Worm (Caenorhabditis elegans) whole organism, mixed stage, embryonic: ENCODE results near the gene str-140.

Experiments
- M03D4.4 ChIP-seq: sonication (generic microtip); optimal IDR thresholded peaks from 2 replicates; lab custom pipeline; 2017; ENCODE audit warnings: mild to moderate bottlenecking, missing genetic modification characterization, missing compliant biosample characterization
- blmp-1 ChIP-seq: fragments of 150-350 bp; optimal IDR thresholded peaks from 2 replicates; lab custom pipeline; 2014; ENCODE audit warnings: missing biosample characterization, missing genetic modification characterization
- ces-1 ChIP-seq: fragments of 150-350 bp; optimal IDR thresholded peaks from 2 replicates; lab custom pipeline; 2014; ENCODE audit warnings: missing biosample characterization, missing genetic modification reagents, missing genetic modification characterization
- elt-3 ChIP-seq: fragments of 150-350 bp; optimal IDR thresholded peaks from 2 replicates; lab custom pipeline; 2014; ENCODE audit warnings: missing biosample characterization, missing genetic modification characterization
- lsy-2 ChIP-seq: fragments of 150-350 bp; optimal IDR thresholded peaks from 2 replicates; lab custom pipeline; 2014; ENCODE audit warnings: missing biosample characterization, missing genetic modification characterization
- mep-1 ChIP-seq: fragments of 150-350 bp; optimal IDR thresholded peaks from 2 replicates; lab custom pipeline; 2017; ENCODE audit warnings: missing biosample characterization, missing genetic modification reagents, missing genetic modification characterization, inconsistent platforms
- nhr-237 ChIP-seq: fragments of 150-350 bp; optimal IDR thresholded peaks from 2 replicates; lab custom pipeline; 2014; ENCODE audit warnings: missing biosample characterization, missing genetic modification characterization
- nhr-28 ChIP-seq: fragments of 150-350 bp; optimal IDR thresholded peaks from 2 replicates; lab custom pipeline; 2014; ENCODE audit warnings: missing biosample characterization, missing genetic modification characterization
- pha-4 ChIP-seq: fragments of 150-350 bp; optimal IDR thresholded peaks from 2 replicates; lab custom pipeline; 2018; ENCODE audit warnings: missing biosample characterization, missing genetic modification reagents, missing genetic modification characterization
- sptf-1 ChIP-seq: sonication (generic microtip); optimal IDR thresholded peaks from 2 replicates; lab custom pipeline; 2017; ENCODE audit warnings: mild to moderate bottlenecking, missing genetic modification characterization, moderate library complexity, missing compliant biosample characterization
- unc-62 ChIP-seq: fragments of 150-350 bp; optimal IDR thresholded peaks from 2 replicates; lab custom pipeline; 2014; ENCODE audit warnings: missing biosample characterization, missing genetic modification reagents, missing genetic modification characterization
- zip-8 ChIP-seq: fragments of 150-350 bp; optimal IDR thresholded peaks from 2 replicates; lab custom pipeline; 2014; ENCODE audit warnings: missing biosample characterization, missing genetic modification characterization
- ztf-11 ChIP-seq: fragments of 150-350 bp; optimal IDR thresholded peaks from 2 replicates; lab custom pipeline; 2014; ENCODE audit warnings: missing biosample characterization, missing genetic modification characterization

- TF ChIP-seq unc-62 (GFP tag; lab: Kevin White, UChicago) = no peak
- TF ChIP-seq elt-3 (tag; lab: Kevin White, UChicago) = no peak
- no peak for TF ChIP-seq ztf-11 (tag; lab: Kevin White, UChicago)
- no peak for TF ChIP-seq nhr-28 (tag; lab: Kevin White, UChicago)
- TF ChIP-seq lsy-2 (tag; lab: Kevin White, UChicago) = no peak
- no peak for TF ChIP-seq M03D4.4
- TF ChIP-seq ces-1 (GFP tag; lab: Kevin White, UChicago) = no peak
- no peak for TF ChIP-seq pha-4
- TF ChIP-seq mep-1 (tag; lab: Kevin White, UChicago) = no peak
- no peak for TF ChIP-seq sptf-1
- TF ChIP-seq zip-8 (tag; lab: Kevin White, UChicago) = no peak
- no peak for TF ChIP-seq nhr-237
- no peak for TF ChIP-seq blmp-1
These were observed 31.8 kb downstream of the str-140 start, which contains the start of gene ZC513.14 for ce11 chrV:8035947-8036346.
